Fruit fly (Drosophila melanogaster) whole organism, wandering third instar larva: ENCODE data around the gene SMC6.

ENCODE experiments used
- Abd-B ChIP-seq: fragments of >200 bp; optimal IDR thresholded peaks from 2 replicates; lab custom pipeline; 2017; ENCODE audit warnings: missing biosample characterization, missing genetic modification characterization
- CG32264 ChIP-seq: fragments of 200-800 bp; sonication (Bioruptor generic); optimal IDR thresholded peaks from 2 replicates; lab custom pipeline; 2016; ENCODE audit warnings: missing biosample characterization, missing genetic modification characterization
- CG9705 ChIP-seq: fragments of 200-800 bp; sonication (Bioruptor generic); optimal IDR thresholded peaks from 2 replicates; lab custom pipeline; 2018; ENCODE audit warnings: missing biosample characterization, mild to moderate bottlenecking, missing genetic modification characterization
- CrebA ChIP-seq: fragments of 200-800 bp; sonication (Bioruptor generic); optimal IDR thresholded peaks from 2 replicates; lab custom pipeline; 2016; ENCODE audit warnings: missing biosample characterization, mild to moderate bottlenecking, missing genetic modification characterization, borderline replicate concordance
- Dfd ChIP-seq: fragments of >200 bp; optimal IDR thresholded peaks from 2 replicates; lab custom pipeline; 2017; ENCODE audit warnings: missing biosample characterization, missing genetic modification characterization
- Dif ChIP-seq: fragments of 200-275, 200-300 bp; sonication (Bioruptor generic); optimal IDR thresholded peaks from 2 replicates; lab custom pipeline; 2018; ENCODE audit warnings: missing biosample characterization, missing genetic modification characterization; ENCODE audit not compliant: partially characterized antibody
- GATAd ChIP-seq: sonication (Bioruptor generic); optimal IDR thresholded peaks from 2 replicates; lab custom pipeline; 2016; ENCODE audit warnings: missing biosample characterization, missing genetic modification characterization
- Hnf4 ChIP-seq: fragments of 200-800 bp; sonication (Bioruptor generic); optimal IDR thresholded peaks from 2 replicates; lab custom pipeline; 2016; ENCODE audit warnings: missing biosample characterization, mild to moderate bottlenecking, missing genetic modification characterization
- Hr78 ChIP-seq: fragments of >200 bp; optimal IDR thresholded peaks from 2 replicates; lab custom pipeline; 2017; ENCODE audit warnings: missing biosample characterization, missing genetic modification characterization
- Hr83 ChIP-seq: fragments of 200-300 bp; sonication (Bioruptor generic); optimal IDR thresholded peaks from 2 replicates; lab custom pipeline; 2016; ENCODE audit warnings: missing biosample characterization, mild to moderate bottlenecking, missing genetic modification characterization, moderate library complexity; ENCODE audit not compliant: poor library complexity, severe bottlenecking
- Mio ChIP-seq: sonication (Bioruptor generic); optimal IDR thresholded peaks from 2 replicates; lab custom pipeline; 2016; ENCODE audit warnings: missing biosample characterization, missing genetic modification characterization
- Myc ChIP-seq: fragments of >200 bp; optimal IDR thresholded peaks from 2 replicates; lab custom pipeline; 2017
- N ChIP-seq: fragments of >200 bp; optimal IDR thresholded peaks from 2 replicates; lab custom pipeline; 2018; ENCODE audit warnings: missing biosample characterization, missing external identifiers, missing genetic modification characterization
- Rel ChIP-seq, 2 experiments: fragments of 200-800 bp; sonication (Bioruptor generic) in 1 of 2; optimal IDR thresholded peaks; 2 replicates in 1 of 2; 3 replicates in 1 of 2; lab custom pipeline; 2016 to 2019; ENCODE audit warnings: mild to moderate bottlenecking in 2 of 2, missing biosample characterization in 2 of 2, missing genetic modification characterization in 2 of 2, moderate library complexity in 1 of 2
- Sp1 ChIP-seq: fragments of 200-800 bp; sonication (Bioruptor generic); optimal IDR thresholded peaks from 3 replicates; lab custom pipeline; 2019; ENCODE audit warnings: missing biosample characterization, mild to moderate bottlenecking, missing genetic modification characterization, moderate library complexity
- Vsx2 ChIP-seq: fragments of 200-300, 225-300 bp; sonication (Bioruptor generic); optimal IDR thresholded peaks from 2 replicates; lab custom pipeline; 2018; ENCODE audit warnings: missing biosample characterization, missing genetic modification characterization; ENCODE audit not compliant: partially characterized antibody
- br ChIP-seq: fragments of 200-800 bp; sonication (Bioruptor generic); optimal IDR thresholded peaks from 2 replicates; lab custom pipeline; 2016; ENCODE audit warnings: missing biosample characterization, missing genetic modification characterization
- dl ChIP-seq, 2 experiments: fragments of 175-275, 200-275 bp in 1 of 2; fragments of 200-275 bp in 1 of 2; sonication (Bioruptor generic); optimal IDR thresholded peaks; lab custom pipeline; 2018; ENCODE audit warnings: mild to moderate bottlenecking in 2 of 2, missing biosample characterization in 2 of 2, missing genetic modification characterization in 2 of 2, moderate library complexity in 2 of 2; ENCODE audit not compliant: partially characterized antibody in 2 of 2, insufficient read depth in 1 of 2
- dmrt93B ChIP-seq: fragments of 200-800 bp; sonication (Bioruptor generic); optimal IDR thresholded peaks from 2 replicates; lab custom pipeline; 2018; ENCODE audit warnings: missing biosample characterization, mild to moderate bottlenecking, missing genetic modification characterization
- dsf ChIP-seq: sonication (Bioruptor generic); optimal IDR thresholded peaks from 2 replicates; lab custom pipeline; 2016; ENCODE audit warnings: missing biosample characterization, missing genetic modification characterization, borderline replicate concordance
- ey ChIP-seq: fragments of 200-800 bp; sonication (Bioruptor generic); optimal IDR thresholded peaks from 2 replicates; lab custom pipeline; 2016; ENCODE audit warnings: missing biosample characterization, missing genetic modification characterization
- fru ChIP-seq: fragments of 200-800 bp; sonication (Bioruptor generic); optimal IDR thresholded peaks from 3 replicates; lab custom pipeline; 2016; ENCODE audit warnings: missing biosample characterization, mild to moderate bottlenecking, missing genetic modification characterization
- h ChIP-seq: fragments of 200-800 bp; sonication (Bioruptor generic); optimal IDR thresholded peaks from 3 replicates; lab custom pipeline; 2016; ENCODE audit warnings: missing biosample characterization, mild to moderate bottlenecking, missing genetic modification characterization
- jim ChIP-seq: fragments of 175-275, 200-325 bp; sonication (Bioruptor generic); optimal IDR thresholded peaks from 2 replicates; lab custom pipeline; 2016; ENCODE audit warnings: missing biosample characterization, mild to moderate bottlenecking, missing genetic modification characterization
- lola ChIP-seq: fragments of >200 bp; optimal IDR thresholded peaks from 2 replicates; lab custom pipeline; 2017; ENCODE audit warnings: missing biosample characterization, missing genetic modification characterization
- pan ChIP-seq: fragments of >200 bp; optimal IDR thresholded peaks from 2 replicates; lab custom pipeline; 2017
- psq ChIP-seq: fragments of 200-800 bp; sonication (Bioruptor generic); optimal IDR thresholded peaks from 3 replicates; lab custom pipeline; 2017; ENCODE audit warnings: missing biosample characterization, mild to moderate bottlenecking, missing genetic modification characterization, moderate library complexity
- rgr ChIP-seq: fragments of 200-800 bp; sonication (Bioruptor generic); optimal IDR thresholded peaks from 3 replicates; lab custom pipeline; 2016; ENCODE audit warnings: missing biosample characterization, mild to moderate bottlenecking, missing genetic modification characterization
- sage ChIP-seq: fragments of 200-800 bp; sonication (Bioruptor generic); optimal IDR thresholded peaks from 2 replicates; lab custom pipeline; 2016; ENCODE audit warnings: missing biosample characterization, mild to moderate bottlenecking, missing genetic modification characterization
- sv ChIP-seq: fragments of 200-800 bp; sonication (Bioruptor generic); optimal IDR thresholded peaks from 3 replicates; lab custom pipeline; 2016; ENCODE audit warnings: missing biosample characterization, missing genetic modification characterization
- tai ChIP-seq: sonication (Bioruptor generic); optimal IDR thresholded peaks from 2 replicates; lab custom pipeline; 2016; ENCODE audit warnings: missing biosample characterization, missing genetic modification characterization
- usp ChIP-seq: fragments of >200 bp; optimal IDR thresholded peaks from 2 replicates; lab custom pipeline; 2017; ENCODE audit warnings: missing biosample characterization, missing genetic modification characterization
- woc ChIP-seq: sonication (Bioruptor generic); optimal IDR thresholded peaks from 2 replicates; lab custom pipeline; 2016; ENCODE audit warnings: missing biosample characterization, mild to moderate bottlenecking, missing genetic modification characterization

SMC6 gene

DNA sequence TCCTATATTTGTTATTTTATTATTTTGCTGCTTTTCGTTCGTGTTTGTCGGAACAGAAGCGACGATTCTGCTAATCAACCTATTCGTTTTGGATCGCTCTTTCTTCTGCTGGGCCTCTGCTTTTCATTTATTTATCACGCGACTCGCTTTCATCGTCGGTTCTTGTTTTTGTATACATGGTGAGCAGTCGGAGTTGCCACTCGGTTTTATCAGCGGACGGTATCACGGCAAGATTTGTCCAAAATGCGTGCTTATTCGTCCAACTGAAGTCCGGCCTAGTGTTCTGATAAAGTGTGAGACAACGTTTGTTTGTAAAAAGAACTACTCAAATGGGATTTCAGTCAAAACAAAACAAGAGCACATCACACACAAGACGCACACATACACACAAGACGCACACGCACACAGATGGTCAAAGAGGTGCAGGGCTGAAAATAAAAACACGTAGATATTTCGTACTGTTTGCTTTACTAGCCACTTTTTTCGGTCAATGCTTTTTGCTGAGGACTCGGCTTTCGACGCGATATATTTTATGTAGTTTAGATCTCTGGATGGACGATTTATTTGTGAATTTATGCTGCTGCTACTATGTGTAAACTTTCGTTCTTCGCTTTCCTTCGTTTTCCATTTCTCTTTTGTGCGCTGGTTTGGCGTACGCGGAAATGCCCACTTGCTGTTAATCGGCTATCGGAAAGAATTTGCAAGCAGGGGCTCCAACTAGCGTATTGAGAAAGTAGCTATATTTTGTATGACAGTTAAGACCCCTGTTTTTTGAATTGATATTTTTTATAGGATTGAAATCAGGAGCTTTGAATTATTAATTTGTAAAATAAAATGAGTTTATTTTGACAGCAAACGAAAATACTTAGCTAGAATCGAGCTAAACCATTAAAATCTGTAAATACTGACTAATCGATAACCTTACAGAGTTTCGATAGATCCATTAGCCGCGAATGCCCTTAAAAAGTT is 28.4 kb upstream of the SMC6 start, which contains the start of gene twin (continued):
- no peak for TF ChIP-seq jim (GFP tag; lab: Kevin White, UChicago)
- peak; percentile 63 for TF ChIP-seq Myc
- peak; percentile 39 for TF ChIP-seq br (GFP tag; lab: Kevin White, UChicago)
- peak; percentile 49 for TF ChIP-seq fru
- TF ChIP-seq usp (GFP tag; lab: Kevin White, UChicago) = no peak
- TF ChIP-seq rgr (GFP tag; lab: Kevin White, UChicago) = peak; percentile 37
- no peak for TF ChIP-seq Hr78

DNA sequence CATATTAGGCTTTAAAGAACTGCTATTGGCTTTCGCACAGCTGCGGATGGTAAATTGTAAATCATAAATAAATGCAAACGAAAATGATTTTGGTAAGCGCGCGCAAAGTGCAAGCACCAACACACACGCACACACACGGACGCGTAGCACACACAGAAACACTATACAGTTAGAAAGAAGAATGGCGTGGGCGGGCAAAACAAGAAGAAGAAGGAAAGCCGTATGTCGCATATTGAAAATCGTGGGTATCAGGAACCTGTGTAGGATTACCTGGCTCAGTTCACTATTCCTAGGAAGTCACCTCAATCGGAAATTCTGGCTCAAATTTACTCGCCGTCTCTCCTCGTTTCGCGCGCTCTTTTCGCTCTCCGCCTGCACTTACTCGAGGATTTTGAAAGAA is 27.6 kb upstream of the SMC6 start, which contains the start of gene cav:
TSS of gene cav (plus strand) at position 259 of the 400 bp plus-strand sequence.
- TF ChIP-seq h (GFP tag; lab: Kevin White, UChicago) (no peak), Dif (GFP tag; lab: Kevin White, UChicago) (peak; percentile 20)

DNA sequence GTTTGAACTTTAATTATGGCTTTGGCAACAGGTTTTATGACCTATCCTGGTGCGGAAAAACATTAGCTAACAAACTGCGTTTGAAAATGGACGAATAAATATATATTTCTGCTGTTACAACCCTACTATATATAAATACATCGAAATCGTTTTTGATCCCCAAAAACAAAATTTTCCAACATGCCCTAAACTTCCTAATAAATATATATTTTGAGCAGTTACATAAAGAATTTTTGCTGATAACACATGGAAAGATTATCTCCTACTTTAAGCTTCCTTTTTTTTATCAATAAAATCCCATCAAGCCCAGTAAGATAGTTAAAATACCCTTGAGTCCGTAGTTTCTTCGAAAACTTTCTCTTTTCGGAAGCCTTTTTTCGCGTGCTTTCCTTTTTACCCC is 25.9 kb upstream of the SMC6 start:
- TF ChIP-seq rgr (GFP tag; lab: Kevin White, UChicago) = no peak
- TF ChIP-seq psq (GFP tag; lab: Kevin White, UChicago) = no peak
- no peak for TF ChIP-seq pan (lab: Kevin White, UChicago)
- no peak for TF ChIP-seq CrebA (GFP tag; lab: Kevin White, UChicago)
- TF ChIP-seq Dfd (GFP tag; lab: Kevin White, UChicago) = no peak
- no peak for TF ChIP-seq dl (GFP tag; optimal IDR thresholded peaks at IDR 0.05; lab: Kevin White, UChicago; ENCODE audit: insufficient read depth in 1 of 2, partially characterized antibody in 2 of 2)
- TF ChIP-seq lola (GFP tag; lab: Kevin White, UChicago) = no peak
- no peak for TF ChIP-seq jim (GFP tag; lab: Kevin White, UChicago)
- TF ChIP-seq Abd-B (GFP tag; lab: Kevin White, UChicago) = no peak
- no peak for TF ChIP-seq CG9705
- no peak for TF ChIP-seq Rel (GFP tag; optimal IDR thresholded peaks at IDR 0.05; lab: Kevin White, UChicago)
- no peak for TF ChIP-seq Rel (tag; optimal IDR thresholded peaks at IDR 0.05; lab: Kevin White, UChicago)
- TF ChIP-seq, all 38 proteins: peak for 0

DNA sequence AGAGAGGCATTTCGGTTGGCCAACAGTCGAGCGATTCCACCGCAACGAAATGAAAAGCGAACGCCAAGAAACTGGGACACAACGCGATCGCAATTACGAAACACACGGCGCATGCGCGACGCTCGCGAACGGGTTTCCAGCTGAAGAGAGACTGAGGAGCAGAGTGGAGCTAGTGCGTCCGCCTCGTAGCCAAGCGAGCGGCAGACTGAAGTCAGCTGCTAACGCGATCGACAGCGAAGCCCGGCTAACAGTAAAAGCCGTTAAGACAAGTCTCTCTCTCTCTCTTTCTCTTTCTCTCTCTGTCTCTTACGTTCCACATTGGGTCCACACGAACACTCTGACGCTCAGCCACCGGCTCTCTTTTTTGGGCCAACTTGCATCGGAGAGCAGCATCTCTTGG is 25.3 kb upstream of the SMC6 start, which contains the start of gene CG17786:
TSS of gene CG17786 (minus strand) at position 154 of the 400 bp plus-strand sequence.
- TF ChIP-seq N (GFP tag; lab: Kevin White, UChicago) (no peak), Mio (GFP tag; lab: Kevin White, UChicago) (no peak), Myc (no peak), CG9705 (no peak), sv (no peak), tai (no peak), jim (GFP tag; lab: Kevin White, UChicago) (no peak), GATAd (GFP tag; lab: Kevin White, UChicago) (no peak), Vsx2 (GFP tag; lab: Kevin White, UChicago) (no peak), usp (GFP tag; lab: Kevin White, UChicago) (no peak), pan (lab: Kevin White, UChicago) (no peak), Hr83 (GFP tag; lab: Kevin White, UChicago) (no peak), Sp1 (GFP tag; lab: Kevin White, UChicago) (peak; percentile 43), dmrt93B (GFP tag; lab: Kevin White, UChicago) (no peak), Dif (GFP tag; lab: Kevin White, UChicago) (peak; percentile 72), dl (GFP tag; optimal IDR thresholded peaks at IDR 0.05; lab: Kevin White, UChicago; ENCODE audit: insufficient read depth in 1 of 2, partially characterized antibody in 2 of 2) (peak in 1 of 2 experiments; percentile 72), Rel (GFP tag; optimal IDR thresholded peaks at IDR 0.05; lab: Kevin White, UChicago) (no peak), Rel (tag; optimal IDR thresholded peaks at IDR 0.05; lab: Kevin White, UChicago) (no peak), CG32264 (no peak), Dfd (GFP tag; lab: Kevin White, UChicago) (no peak), dsf (no peak), fru (no peak), h (GFP tag; lab: Kevin White, UChicago) (peak; percentile 7), Hnf4 (GFP tag; lab: Kevin White, UChicago) (no peak), sage (GFP tag; lab: Kevin White, UChicago) (no peak), woc (GFP tag; lab: Kevin White, UChicago) (no peak), Abd-B (GFP tag; lab: Kevin White, UChicago) (no peak), ey (no peak), rgr (GFP tag; lab: Kevin White, UChicago) (no peak), lola (GFP tag; lab: Kevin White, UChicago) (no peak), psq (GFP tag; lab: Kevin White, UChicago) (peak; percentile 1)
- TF ChIP-seq, all 38 proteins: peak for 5
